Fruit fly (Drosophila melanogaster) ovary, adult (tissue): ENCODE data around the gene GCS1.

ENCODE experiments used
- CG17801 ChIP-seq: fragments of 200-800 bp; optimal IDR thresholded peaks from 2 replicates; lab custom pipeline; 2019; ENCODE audit warnings: missing biosample characterization, mild to moderate bottlenecking, missing genetic modification characterization, moderate library complexity; ENCODE audit not compliant: partially characterized antibody

Gene GCS1

dm6 chrX:11371613-11372012 lies 23.8 kb upstream of the GCS1 start:
- no peak for TF ChIP-seq CG17801 (GFP tag; lab: Kevin White, UChicago)

dm6 chrX:11370792-11371191 lies 23.0 kb upstream of the GCS1 start:
- TF ChIP-seq CG17801 (GFP tag; lab: Kevin White, UChicago) = no peak

- no peak for TF ChIP-seq CG17801 (GFP tag; lab: Kevin White, UChicago)
These were observed 21.6 kb upstream of the GCS1 start, which contains the start of gene dlg1 for dm6 chrX:11369374-11369773. TSS of gene dlg1 (plus strand) at chrX:11369665.

dm6 chrX:11367783-11368509 lies 20.1 kb upstream of the GCS1 start, which contains the start of the genes hop and Tim8:
TSS of gene hop (minus strand) at chrX:11368098.
TSS of gene Tim8 (plus strand) at chrX:11368445.
- TF ChIP-seq CG17801 (GFP tag; lab: Kevin White, UChicago) = no peak

DNA sequence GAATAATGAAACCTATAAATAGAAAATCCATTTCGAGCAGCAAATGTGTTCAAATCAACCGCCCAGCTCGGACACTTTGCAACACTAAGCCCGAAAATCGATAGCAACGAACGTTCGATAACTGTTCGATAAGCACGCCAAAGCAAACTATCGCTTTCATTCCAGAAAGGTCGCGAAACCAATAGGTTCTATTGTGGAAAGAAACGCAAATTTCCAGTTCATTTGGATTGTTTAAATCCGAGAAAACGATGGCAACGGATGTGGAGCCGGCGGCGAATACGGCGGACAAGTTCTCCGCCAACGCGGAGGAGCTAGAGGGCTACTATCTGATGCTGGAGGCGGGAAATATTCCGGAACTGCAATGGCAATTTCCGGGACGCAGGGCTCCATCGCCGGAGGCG lies 11.3 kb upstream of the GCS1 start, which contains the start of gene Pa1:
Pa1 (plus strand) TSS at position 156 of the 401 bp plus-strand sequence.
- TF ChIP-seq CG17801 (GFP tag; lab: Kevin White, UChicago) = peak; percentile 68

dm6 chrX:11356648-11357047 lies 8.8 kb upstream of the GCS1 start:
- TF ChIP-seq CG17801 (GFP tag; lab: Kevin White, UChicago) = no peak

dm6 chrX:11355708-11356174 lies 7.9 kb upstream of the GCS1 start, which contains the start of gene dsh:
TSS of gene dsh (plus strand) at chrX:11355881.
- TF ChIP-seq CG17801 (GFP tag; lab: Kevin White, UChicago) = no peak

dm6 chrX:11351351-11351750 lies 3.5 kb upstream of the GCS1 start:
- peak; percentile 94 for TF ChIP-seq CG17801 (GFP tag; lab: Kevin White, UChicago)

DNA sequence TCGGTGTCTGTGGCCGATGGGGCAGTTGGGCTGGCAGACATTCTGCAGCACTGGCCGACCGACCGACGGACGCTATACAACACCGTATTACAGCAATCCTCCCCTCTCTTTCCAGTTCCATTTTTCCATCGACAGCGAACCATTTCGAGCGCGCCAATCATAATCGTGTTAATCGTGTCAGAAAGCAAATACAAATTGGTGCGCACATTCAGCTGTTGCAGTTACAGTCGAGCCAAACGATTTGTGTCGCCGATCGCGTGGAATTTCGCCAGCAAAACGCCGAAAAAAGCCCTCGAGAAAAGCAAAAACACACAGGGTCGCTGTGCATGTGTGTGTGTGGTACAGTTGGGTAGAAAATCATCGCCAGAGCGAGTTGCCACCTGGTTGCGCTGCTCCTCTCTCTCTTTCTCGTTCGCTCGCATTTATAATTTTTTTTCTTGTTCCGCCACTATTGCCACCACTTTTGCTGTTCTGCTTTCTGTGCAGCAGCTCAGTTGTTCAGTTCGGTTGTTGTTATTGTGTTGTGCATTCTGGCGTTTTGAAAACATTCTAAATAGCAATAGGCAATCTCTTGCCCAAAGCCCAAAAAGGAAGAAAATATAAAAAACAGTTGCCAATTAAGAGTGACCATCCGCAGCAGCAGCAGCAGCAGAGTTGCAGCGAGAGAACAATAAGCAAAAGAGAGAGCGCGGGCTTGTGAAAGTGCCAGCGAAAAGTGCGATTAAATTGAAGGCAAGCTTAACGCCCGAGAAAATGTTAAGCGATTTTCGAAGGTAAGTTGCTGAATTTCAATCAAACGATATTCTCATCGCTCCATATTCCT lies 2.9 kb upstream of the GCS1 start, which contains the start of gene CG1737:
CG1737 (plus strand) TSS at position 104 of the 823 bp plus-strand sequence.
- peak; percentile 6 for TF ChIP-seq CG17801 (GFP tag; lab: Kevin White, UChicago)

dm6 chrX:11349780-11350179 lies 2.0 kb upstream of the GCS1 start, which contains the start of gene NdufV3:
TSS of gene NdufV3 (plus strand) at chrX:11349998.
- peak; percentile 30 for TF ChIP-seq CG17801 (GFP tag; lab: Kevin White, UChicago)

DNA sequence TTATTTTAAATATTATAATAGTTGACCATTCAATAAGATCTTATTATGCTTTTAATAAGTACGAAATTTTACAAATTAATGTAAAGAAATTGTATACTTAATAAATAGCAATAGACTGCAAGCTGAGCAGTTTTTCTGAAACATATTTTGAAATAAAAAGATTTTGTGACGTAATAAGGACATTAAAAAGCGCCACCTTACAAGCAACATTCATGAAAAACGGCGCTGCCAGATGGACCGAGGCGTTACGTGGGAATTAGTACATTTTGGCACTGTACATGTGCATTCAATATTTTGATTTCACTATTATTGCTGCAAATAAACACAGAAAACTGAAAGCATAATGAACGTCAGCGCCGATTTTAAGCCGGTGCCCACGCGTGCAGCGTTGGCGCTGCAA lies 1.0 kb upstream of the GCS1 start, which contains the start of gene CG1738:
CG1738 (plus strand) TSS at position 221 of the 400 bp plus-strand sequence.
- peak; percentile 39 for TF ChIP-seq CG17801 (GFP tag; lab: Kevin White, UChicago)

DNA sequence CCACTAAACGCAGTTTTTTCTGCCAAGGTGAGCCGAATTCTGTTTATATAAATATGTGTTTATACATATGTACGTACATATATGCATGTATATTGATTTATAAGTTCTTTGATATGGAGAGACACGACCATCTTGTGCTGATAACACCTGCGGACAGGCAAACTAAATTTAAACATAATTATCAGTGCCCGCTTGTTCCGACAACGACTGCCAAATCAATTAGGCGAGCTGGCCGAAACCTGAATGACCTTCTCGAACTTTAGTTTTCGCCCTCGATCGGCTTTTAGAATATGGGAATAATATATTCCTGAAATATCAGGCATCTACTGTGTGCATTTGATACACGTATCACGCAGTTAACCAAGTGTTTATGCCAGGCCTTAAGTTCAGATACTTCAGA lies 5.0 kb downstream of the GCS1 start:
- TF ChIP-seq CG17801 (GFP tag; lab: Kevin White, UChicago) = no peak

DNA sequence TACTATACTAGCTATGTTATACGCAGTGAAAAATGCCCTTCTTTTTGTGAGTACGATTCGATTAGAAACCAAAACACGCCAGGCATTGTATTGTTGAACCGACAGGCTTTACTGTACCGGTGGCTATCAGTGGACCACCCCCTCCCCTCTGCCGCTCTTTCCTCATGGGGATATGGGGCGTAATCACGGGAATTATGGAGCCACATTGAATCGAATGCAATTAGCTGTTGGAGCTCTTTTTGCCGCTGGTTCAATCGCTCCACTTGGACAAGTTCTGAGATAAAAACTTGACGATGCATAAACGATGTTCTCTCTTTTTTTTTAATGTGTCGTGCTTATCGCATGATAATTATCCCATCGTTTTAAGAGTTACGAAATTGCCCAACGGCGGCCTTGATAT lies 5.6 kb downstream of the GCS1 start:
- TF ChIP-seq CG17801 (GFP tag; lab: Kevin White, UChicago) = no peak

DNA sequence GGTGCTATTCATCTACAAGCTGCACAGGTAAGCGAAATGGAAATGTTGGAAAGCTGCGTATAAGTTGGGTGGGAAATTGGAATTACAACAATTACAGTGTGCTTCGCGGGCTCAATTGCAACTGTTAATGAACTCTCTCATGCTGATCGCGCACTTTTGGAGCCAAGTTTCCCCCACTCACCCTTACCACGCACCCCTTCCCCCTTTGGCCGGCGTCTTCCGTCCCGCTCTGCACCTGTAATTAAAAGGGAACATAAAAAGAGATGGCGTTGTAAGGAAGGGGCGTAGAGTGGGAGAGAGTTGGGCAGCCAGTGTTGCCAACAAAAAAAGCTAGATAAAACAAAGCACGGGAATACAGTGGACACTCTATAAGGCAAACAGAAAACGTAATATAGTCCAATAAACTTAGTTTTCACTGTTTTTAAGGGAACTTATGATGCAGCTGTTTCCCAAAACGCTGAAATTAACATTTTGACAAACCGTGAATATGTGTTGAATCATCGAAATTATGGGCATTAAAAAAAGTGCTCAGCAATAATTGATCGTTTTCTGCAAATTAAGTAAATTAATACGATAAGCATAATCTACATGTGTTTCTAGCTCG lies 7.0 kb downstream of the GCS1 start:
- no peak for TF ChIP-seq CG17801 (GFP tag; lab: Kevin White, UChicago)
